Fruit fly (Drosophila melanogaster) whole organism, embryonic: ENCODE results near the gene CG43332.

ENCODE experiments used
- ATbp ChIP-seq: fragments of 200-800 bp; sonication (Bioruptor generic); optimal IDR thresholded peaks from 2 replicates; lab custom pipeline; 2017; ENCODE audit warnings: missing biosample characterization, mild to moderate bottlenecking, missing genetic modification characterization, missing genetic modification reagents
- Abd-B ChIP-seq: fragments of 200-800 bp; sonication (Bioruptor generic); optimal IDR thresholded peaks from 2 replicates; lab custom pipeline; 2018; ENCODE audit warnings: missing biosample characterization, mild to moderate bottlenecking, missing genetic modification characterization, moderate library complexity
- Aef1 ChIP-seq: fragments of 200-800 bp; sonication (Bioruptor generic); IDR thresholded peaks from 3 replicates; pipeline ENCODE4 v1.3.6; 2022; ENCODE audit warnings: missing biosample characterization, missing genetic modification characterization
- BEAF-32 ChIP-seq: fragments of 200-800 bp; sonication (Bioruptor generic); optimal IDR thresholded peaks from 3 replicates; lab custom pipeline; 2017; ENCODE audit warnings: missing biosample characterization, missing genetic modification characterization, mild to moderate bottlenecking, moderate library complexity, missing genetic modification reagents
- CG10209 ChIP-seq: fragments of 200-800 bp; sonication (Bioruptor generic); optimal IDR thresholded peaks from 3 replicates; lab custom pipeline; 2017; ENCODE audit warnings: missing biosample characterization, mild to moderate bottlenecking, missing genetic modification characterization, missing genetic modification reagents
- CG1233 ChIP-seq: fragments of 200-800 bp; sonication (Bioruptor generic); optimal IDR thresholded peaks from 4 replicates; lab custom pipeline; 2018; ENCODE audit warnings: missing biosample characterization, mild to moderate bottlenecking, missing genetic modification characterization
- CG12769 ChIP-seq: fragments of 200-800 bp; sonication (Bioruptor generic); optimal IDR thresholded peaks from 2 replicates; lab custom pipeline; 2019; ENCODE audit warnings: missing biosample characterization, mild to moderate bottlenecking, missing genetic modification characterization, moderate library complexity
- CG13296 ChIP-seq: fragments of 200-800 bp; sonication (Bioruptor generic); optimal IDR thresholded peaks from 3 replicates; lab custom pipeline; 2018; ENCODE audit warnings: missing biosample characterization, mild to moderate bottlenecking, missing genetic modification characterization
- CG14860 ChIP-seq: fragments of 200-800 bp; sonication (Bioruptor generic); IDR thresholded peaks from 3 replicates; pipeline ENCODE4 v1.3.6; 2022; ENCODE audit warnings: missing biosample characterization, missing genetic modification characterization; ENCODE audit not compliant: partially characterized antibody
- CG1529 ChIP-seq: fragments of 200-800 bp; sonication (Bioruptor generic); optimal IDR thresholded peaks from 3 replicates; lab custom pipeline; 2018; ENCODE audit warnings: missing biosample characterization, missing genetic modification characterization
- CG17328 ChIP-seq: fragments of 200-800 bp; sonication (Bioruptor generic); IDR thresholded peaks from 2 replicates; pipeline ENCODE4 v1.3.6; 2022; ENCODE audit warnings: missing biosample characterization, missing genetic modification characterization
- CG17359 ChIP-seq: fragments of 200-800 bp; sonication (Bioruptor generic); optimal IDR thresholded peaks from 3 replicates; lab custom pipeline; 2018; ENCODE audit warnings: missing biosample characterization, mild to moderate bottlenecking, missing genetic modification characterization, moderate library complexity
- CG18764 ChIP-seq: fragments of 200-800 bp; sonication (Bioruptor generic); optimal IDR thresholded peaks from 3 replicates; lab custom pipeline; 2016; ENCODE audit warnings: missing biosample characterization, missing genetic modification characterization
- CG2712 ChIP-seq: fragments of 200-800 bp; optimal IDR thresholded peaks from 3 replicates; lab custom pipeline; 2019; ENCODE audit warnings: missing biosample characterization, mild to moderate bottlenecking, missing genetic modification characterization, moderate library complexity
- CG32767 ChIP-seq: fragments of 200-800 bp; sonication (Bioruptor generic); IDR thresholded peaks from 2 replicates; pipeline ENCODE4 v1.3.6; 2022; ENCODE audit warnings: missing biosample characterization, missing genetic modification characterization
- CG33213 ChIP-seq: fragments of 200-800 bp; sonication (Bioruptor generic); optimal IDR thresholded peaks from 3 replicates; lab custom pipeline; 2016; ENCODE audit warnings: missing biosample characterization, missing genetic modification characterization
- CG43689 ChIP-seq: fragments of 200-800 bp; sonication (Bioruptor generic); IDR thresholded peaks from 2 replicates; pipeline ENCODE4 v1.3.6; 2022; ENCODE audit warnings: missing biosample characterization, missing genetic modification characterization
- CG6683 ChIP-seq: fragments of 200-800 bp; sonication (Bioruptor generic); optimal IDR thresholded peaks from 2 replicates; lab custom pipeline; 2017; ENCODE audit warnings: missing biosample characterization, mild to moderate bottlenecking, missing genetic modification characterization, missing genetic modification reagents
- CG6689 ChIP-seq: fragments of 200-800 bp; sonication (Bioruptor generic); IDR thresholded peaks from 2 replicates; pipeline ENCODE4 v1.3.6; 2022; ENCODE audit warnings: missing biosample characterization, missing genetic modification characterization
- CG6854 ChIP-seq: fragments of 200-800 bp; sonication (Bioruptor generic); optimal IDR thresholded peaks from 3 replicates; lab custom pipeline; 2017; ENCODE audit warnings: missing biosample characterization, mild to moderate bottlenecking, missing genetic modification characterization
- CG8290 ChIP-seq, 3 experiments: fragments of 200-800 bp; sonication (Bioruptor generic); optimal IDR thresholded peaks; 2 replicates each; lab custom pipeline; 2016 to 2019; ENCODE audit warnings: missing biosample characterization in 3 of 3, missing genetic modification characterization in 3 of 3, mild to moderate bottlenecking in 2 of 3, moderate library complexity in 1 of 3
- CG9609 ChIP-seq: fragments of 200-800 bp; sonication (Bioruptor generic); optimal IDR thresholded peaks from 3 replicates; lab custom pipeline; 2016; ENCODE audit warnings: missing biosample characterization, missing genetic modification characterization
- CG9876 ChIP-seq: fragments of 200-800 bp; sonication (Bioruptor generic); optimal IDR thresholded peaks from 2 replicates; lab custom pipeline; 2016; ENCODE audit warnings: missing biosample characterization, missing genetic modification characterization
- Camta ChIP-seq: fragments of 200-800 bp; sonication (Bioruptor generic); optimal IDR thresholded peaks from 2 replicates; lab custom pipeline; 2016; ENCODE audit warnings: missing biosample characterization, missing genetic modification characterization
- Fer3 ChIP-seq: fragments of 200-800 bp; sonication (Bioruptor generic); optimal IDR thresholded peaks from 2 replicates; lab custom pipeline; 2018; ENCODE audit warnings: missing biosample characterization, mild to moderate bottlenecking, missing genetic modification characterization, moderate library complexity
- Meics ChIP-seq: fragments of 200-800 bp; sonication (Bioruptor generic); optimal IDR thresholded peaks from 2 replicates; lab custom pipeline; 2017; ENCODE audit warnings: missing biosample characterization, mild to moderate bottlenecking, missing genetic modification characterization
- Myb ChIP-seq: fragments of 200-800 bp; sonication (Bioruptor generic); optimal IDR thresholded peaks from 2 replicates; lab custom pipeline; 2016; ENCODE audit warnings: missing biosample characterization, missing genetic modification characterization
- Neu2 ChIP-seq: fragments of 200-800 bp; sonication (Bioruptor generic); optimal IDR thresholded peaks from 3 replicates; lab custom pipeline; 2016; ENCODE audit warnings: missing biosample characterization, missing genetic modification characterization, borderline replicate concordance
- Nf-YA ChIP-seq: fragments of 200-800 bp; sonication (Bioruptor generic); IDR thresholded peaks from 2 replicates; pipeline ENCODE4 v1.3.6; 2022; ENCODE audit warnings: missing biosample characterization, missing genetic modification characterization
- PHDP ChIP-seq: fragments of 200-800 bp; sonication (Bioruptor generic); optimal IDR thresholded peaks from 3 replicates; lab custom pipeline; 2018; ENCODE audit warnings: missing biosample characterization, mild to moderate bottlenecking, missing genetic modification characterization, moderate library complexity
- Rx ChIP-seq: fragments of 200-800 bp; sonication (Bioruptor generic); IDR thresholded peaks from 2 replicates; pipeline ENCODE4 v1.3.6; 2022; ENCODE audit warnings: missing biosample characterization, missing genetic modification characterization
- Side ChIP-seq: fragments of 200-800 bp; sonication (Bioruptor generic); optimal IDR thresholded peaks from 2 replicates; lab custom pipeline; 2016; ENCODE audit warnings: missing biosample characterization, missing genetic modification characterization
- Sox102F ChIP-seq: fragments of 200-800 bp; sonication (Bioruptor generic); optimal IDR thresholded peaks from 2 replicates; lab custom pipeline; 2018; ENCODE audit warnings: missing biosample characterization, mild to moderate bottlenecking, missing genetic modification characterization, moderate library complexity
- Usf ChIP-seq: fragments of 200-800 bp; sonication (Bioruptor generic); optimal IDR thresholded peaks from 2 replicates; lab custom pipeline; 2017; ENCODE audit warnings: missing genotype, missing biosample characterization, missing genetic modification characterization
- caup ChIP-seq: fragments of 200-800 bp; sonication (Bioruptor generic); optimal IDR thresholded peaks from 3 replicates; lab custom pipeline; 2017; ENCODE audit warnings: missing biosample characterization, mild to moderate bottlenecking, missing genetic modification characterization, moderate library complexity; ENCODE audit not compliant: severe bottlenecking
- ci ChIP-seq: fragments of 200-800 bp; sonication (Bioruptor generic); IDR thresholded peaks from 3 replicates; pipeline ENCODE4 v1.3.6; 2022; ENCODE audit warnings: missing biosample characterization, missing genetic modification characterization
- cwo ChIP-seq: fragments of 200-800 bp; sonication (Bioruptor generic); optimal IDR thresholded peaks from 3 replicates; lab custom pipeline; 2017; ENCODE audit warnings: missing biosample characterization, missing genetic modification characterization, mild to moderate bottlenecking, moderate library complexity, missing genetic modification reagents
- dan ChIP-seq: fragments of 200-800 bp; sonication (Bioruptor generic); IDR thresholded peaks from 2 replicates; pipeline ENCODE4 v1.3.6; 2022; ENCODE audit warnings: missing biosample characterization, missing genetic modification characterization
- danr ChIP-seq: fragments of 200-800 bp; sonication (Bioruptor generic); IDR thresholded peaks from 2 replicates; pipeline ENCODE4 v1.3.6; 2022; ENCODE audit warnings: missing biosample characterization, missing genetic modification characterization
- ems ChIP-seq: fragments of 200-800 bp; sonication (Bioruptor generic); optimal IDR thresholded peaks from 3 replicates; lab custom pipeline; 2016; ENCODE audit warnings: missing biosample characterization, missing genetic modification characterization
- esg ChIP-seq: fragments of 200-800 bp; sonication (Bioruptor generic); conservative IDR thresholded peaks from 2 replicates; pipeline ENCODE4 v1.3.6; 2022; ENCODE audit warnings: missing biosample characterization, missing genetic modification characterization
- prd ChIP-seq, 3 experiments: fragments of >200 bp in 2 of 3; fragments of 200-800 bp in 1 of 3; sonication (Bioruptor generic) in 1 of 3; optimal IDR thresholded peaks in 2 of 3; IDR thresholded peaks in 1 of 3; 2 replicates in 2 of 3; 3 replicates in 1 of 3; pipeline versions ENCODE4 v1.3.6 to Lab custom; 2017 to 2022; ENCODE audit warnings: missing biosample characterization in 1 of 3, missing genetic modification characterization in 1 of 3
- ranshi ChIP-seq: fragments of 200-800 bp; sonication (Bioruptor generic); IDR thresholded peaks from 2 replicates; pipeline ENCODE4 v1.3.6; 2022; ENCODE audit warnings: missing biosample characterization, missing genetic modification characterization
- sisA ChIP-seq: fragments of 200-800 bp; sonication (Bioruptor generic); IDR thresholded peaks from 2 replicates; pipeline ENCODE4 v1.3.6; 2022; ENCODE audit warnings: missing biosample characterization, missing genetic modification characterization
- sob ChIP-seq: fragments of 200-800 bp; sonication (Bioruptor generic); IDR thresholded peaks from 2 replicates; pipeline ENCODE4 v1.3.6; 2022; ENCODE audit warnings: missing biosample characterization, missing genetic modification characterization
- stc ChIP-seq: fragments of 200-800 bp; sonication (Bioruptor generic); IDR thresholded peaks from 2 replicates; pipeline ENCODE4 v1.3.6; 2022; ENCODE audit warnings: missing biosample characterization, missing genetic modification characterization
- tap ChIP-seq: fragments of 200-800 bp; optimal IDR thresholded peaks from 3 replicates; lab custom pipeline; 2019; ENCODE audit warnings: missing biosample characterization, mild to moderate bottlenecking, missing genetic modification characterization, moderate library complexity
- tgo ChIP-seq: fragments of 200-800 bp; sonication (Bioruptor generic); IDR thresholded peaks from 3 replicates; pipeline ENCODE4 v1.3.6; 2022; ENCODE audit warnings: missing biosample characterization, missing genetic modification characterization
- wdn ChIP-seq: fragments of 200-800 bp; sonication (Bioruptor generic); IDR thresholded peaks from 2 replicates; pipeline ENCODE4 v1.3.6; 2022; ENCODE audit warnings: missing biosample characterization, missing genetic modification characterization

CG43332 gene

dm6 chr2L:14141238-14141637 is 21.8 kb downstream of the CG43332 start (continued):
- TF ChIP-seq Neu2 (GFP tag; lab: Kevin White, UChicago) (no peak), stc (peak; percentile 54), CG13296 (peak; percentile 57), esg (peak; percentile 27; the same call in 1 of the 2 replicates), CG33213 (GFP tag; lab: Kevin White, UChicago) (no peak), ems (GFP tag; lab: Kevin White, UChicago) (no peak), CG17359 (peak; percentile 54), CG14860 (no peak), Meics (peak; percentile 63), ATbp (peak; percentile 31), Nf-YA (GFP tag; lab: Robert Waterston, UW) (0 out of 2 replicates have a peak, but pooled peaks have one; percentile 29), wdn (GFP tag; lab: Robert Waterston, UW) (0 out of 2 replicates have a peak, but pooled peaks have one; percentile 20), tap (tag; lab: Kevin White, UChicago) (peak; percentile 32), CG6854 (GFP tag; lab: Kevin White, UChicago) (peak; percentile 6), Abd-B (GFP tag; lab: Kevin White, UChicago) (no peak), ci (GFP tag; lab: Robert Waterston, UW) (peak; percentile 54; the same call in 1 of the 3 replicates), tgo (GFP tag; lab: Robert Waterston, UW) (peak; percentile 54; the same call in 2 of the 3 replicates), CG43689 (GFP tag; lab: Robert Waterston, UW) (no peak), CG17328 (0 out of 2 replicates have a peak, but pooled peaks have one; percentile 30), CG6689 (GFP tag; lab: Robert Waterston, UW) (peak; percentile 32; the same call in 1 of the 2 replicates), Sox102F (GFP tag; lab: Kevin White, UChicago) (peak; percentile 46), CG12769 (tag; lab: Kevin White, UChicago) (peak; percentile 63), CG6683 (GFP tag; lab: Kevin White, UChicago) (peak; percentile 24), ranshi (peak; percentile 54; the same call in 1 of the 2 replicates), danr (GFP tag; lab: Robert Waterston, UW) (0 out of 2 replicates have a peak, but pooled peaks have one; percentile 21), CG10209 (GFP tag; lab: Kevin White, UChicago) (peak; percentile 32), sob (GFP tag; lab: Robert Waterston, UW) (peak; percentile 40; the same call in 1 of the 2 replicates), CG2712 (tag; lab: Kevin White, UChicago) (peak; percentile 27), BEAF-32 (GFP tag; lab: Kevin White, UChicago) (no peak), caup (peak; percentile 27), CG8290 (GFP tag; optimal IDR thresholded peaks at IDR 0.05; lab: Kevin White, UChicago) (no peak), CG8290 (tag; optimal IDR thresholded peaks at IDR 0.05; lab: Kevin White, UChicago) (peak in 1 of 2 experiments; percentile 60), prd (optimal IDR thresholded peaks at IDR 0.05; lab: Kevin White, UChicago) (no peak), prd (GFP tag; IDR thresholded peaks at IDR 0.05; lab: Robert Waterston, UW) (peak; percentile 46; the same call in 1 of the 3 replicates), Usf (GFP tag; lab: Kevin White, UChicago) (no peak), CG9876 (GFP tag; lab: Kevin White, UChicago) (peak; percentile 6), CG1529 (peak; percentile 8), CG32767 (GFP tag; lab: Robert Waterston, UW) (no peak), Myb (GFP tag; lab: Kevin White, UChicago) (peak; percentile 28), Fer3 (tag; lab: Kevin White, UChicago) (peak; percentile 56), Rx (GFP tag; lab: Robert Waterston, UW) (0 out of 2 replicates have a peak, but pooled peaks have one; percentile 8), PHDP (tag; lab: Kevin White, UChicago) (peak; percentile 55), CG18764 (GFP tag; lab: Kevin White, UChicago) (no peak), CG1233 (GFP tag; lab: Kevin White, UChicago) (peak; percentile 28), Camta (no peak), sisA (GFP tag; lab: Robert Waterston, UW) (peak; percentile 22; the same call in 1 of the 2 replicates), Aef1 (peak; percentile 32; the same call in 2 of the 3 replicates), Side (GFP tag; lab: Kevin White, UChicago) (peak; percentile 37), dan (GFP tag; lab: Robert Waterston, UW) (no peak), cwo (GFP tag; lab: Kevin White, UChicago) (peak; percentile 62), CG9609 (GFP tag; lab: Kevin White, UChicago) (no peak)
